Worm (Caenorhabditis elegans): ENCODE results near the gene ttll-4.
A peak's percentile ranks its signal among the peaks of the same experiment; 100 is the strongest.

The ttll-4 gene

ce11 chrIII:10120076-10120831 lies 3.7 kb upstream of the ttll-4 start, which contains the start of the genes gtf-2H3 and ham-3:
gtf-2H3 (minus strand) TSS chrIII:10120148.
ham-3 (plus strand) TSS chrIII:10120781.
- TF ChIP-seq unc-86 (tag; optimal IDR thresholded peaks at IDR 0.05) (no peak), ceh-48 (tag; optimal IDR thresholded peaks at IDR 0.05) (peak; percentile 90), ceh-31 (tag; optimal IDR thresholded peaks at IDR 0.05) (peak; percentile 28), unc-42 (tag; optimal IDR thresholded peaks at IDR 0.05) (peak; percentile 16)

- no peak for TF ChIP-seq ceh-31 (tag; optimal IDR thresholded peaks at IDR 0.05)
- TF ChIP-seq lim-6 (tag; optimal IDR thresholded peaks at IDR 0.05) = no peak
Observed at ce11 chrIII:10126375-10126774, 2.4 kb downstream of the ttll-4 start.

ce11 chrIII:10132495-10133450 lies 8.8 kb downstream of the ttll-4 start:
- TF ChIP-seq fkh-6 (tag; optimal IDR thresholded peaks at IDR 0.05) (no peak), lim-6 (tag; optimal IDR thresholded peaks at IDR 0.05) (no peak), ceh-6 (GFP tag; optimal IDR thresholded peaks at IDR 0.05) (no peak), ceh-19 (GFP tag; optimal IDR thresholded peaks at IDR 0.05) (no peak), ztf-16 (tag; optimal IDR thresholded peaks at IDR 0.05) (no peak), dve-1 (tag; optimal IDR thresholded peaks at IDR 0.05) (peak; percentile 15), K09A11.1 (tag; optimal IDR thresholded peaks at IDR 0.05; ENCODE audit: insufficient read depth) (no peak)

ce11 chrIII:10134517-10134916 lies 10.5 kb downstream of the ttll-4 start:
- TF ChIP-seq lin-11 (tag; optimal IDR thresholded peaks at IDR 0.05) = no peak
- no peak for TF ChIP-seq ets-4 (tag; optimal IDR thresholded peaks at IDR 0.05)
- TF ChIP-seq ceh-45 (GFP tag; IDR thresholded peaks at IDR 0.05) = no peak
- no peak for TF ChIP-seq C38D4.7 (GFP tag; optimal IDR thresholded peaks at IDR 0.05)
- TF ChIP-seq tbx-2 (tag; optimal IDR thresholded peaks at IDR 0.05) = no peak
- TF ChIP-seq eyg-1 (tag; optimal IDR thresholded peaks at IDR 0.05) = no peak
- TF ChIP-seq syd-9 (tag; optimal IDR thresholded peaks at IDR 0.05) = no peak
- no peak for TF ChIP-seq hlh-8 (tag; optimal IDR thresholded peaks at IDR 0.05)
- no peak for TF ChIP-seq ceh-9 (tag; optimal IDR thresholded peaks at IDR 0.05)
- TF ChIP-seq pros-1 (tag; optimal IDR thresholded peaks at IDR 0.05) = no peak
- TF ChIP-seq fax-1 (tag; optimal IDR thresholded peaks at IDR 0.05) = no peak
- no peak for TF ChIP-seq gmeb-2 (tag; optimal IDR thresholded peaks at IDR 0.05)
- TF ChIP-seq hlh-6 (tag; optimal IDR thresholded peaks at IDR 0.05) = no peak
- TF ChIP-seq ceh-14 (tag; optimal IDR thresholded peaks at IDR 0.05) = no peak
- TF ChIP-seq ttx-3 (tag; optimal IDR thresholded peaks at IDR 0.05) = no peak

ce11 chrIII:10136778-10137177 lies 12.8 kb downstream of the ttll-4 start, which contains the start of gene ZK1128.7:
ZK1128.7 (plus strand) TSS chrIII:10137006.
- TF ChIP-seq unc-86 (tag; optimal IDR thresholded peaks at IDR 0.05) (no peak), unc-55 (GFP tag; optimal IDR thresholded peaks at IDR 0.05) (peak; percentile 9)

ce11 chrIII:10140732-10141131 lies 16.7 kb downstream of the ttll-4 start, which contains the start of gene K08E5.6:
K08E5.6 (plus strand) TSS chrIII:10141032.
- TF ChIP-seq tbx-7 (tag; optimal IDR thresholded peaks at IDR 0.05) (no peak), mec-3 (tag; optimal IDR thresholded peaks at IDR 0.05; ENCODE audit: borderline replicate concordance) (no peak), rnt-1 (tag; optimal IDR thresholded peaks at IDR 0.05) (no peak), nhr-232 (tag; optimal IDR thresholded peaks at IDR 0.05) (no peak)
